Worm (Caenorhabditis elegans): ENCODE results near the gene mlk-1.

Gene mlk-1

ce11 chrV:5018810-5019274 lies 45.8 kb downstream of the mlk-1 start, which contains the start of gene srr-4:
TSS of gene srr-4 (plus strand) at chrV:5019224.
- no peak for TF ChIP-seq ceh-88 (GFP tag; IDR thresholded peaks at IDR 0.05)
- peak; percentile 79 for TF ChIP-seq skn-1 (tag; optimal IDR thresholded peaks at IDR 0.05)
- TF ChIP-seq lin-14 (GFP tag; optimal IDR thresholded peaks at IDR 0.05), result no peak
- TF ChIP-seq tlp-1 (tag; optimal IDR thresholded peaks at IDR 0.05), result no peak
- no peak for TF ChIP-seq ceh-82 (tag; optimal IDR thresholded peaks at IDR 0.05)
- TF ChIP-seq C16A3.4 (tag; optimal IDR thresholded peaks at IDR 0.05), result no peak
- TF ChIP-seq fkh-8 (tag; optimal IDR thresholded peaks at IDR 0.05), result peak; percentile 13
- TF ChIP-seq snpc-4 (tag; optimal IDR thresholded peaks at IDR 0.05), result no peak
- TF ChIP-seq fkh-4 (tag; optimal IDR thresholded peaks at IDR 0.05; ENCODE audit: borderline replicate concordance), result no peak
- TF ChIP-seq elt-3 (tag; optimal IDR thresholded peaks at IDR 0.05), result no peak
- TF ChIP-seq nhr-71 (tag; optimal IDR thresholded peaks at IDR 0.05), result peak; percentile 20

- TF ChIP-seq nhr-90 (tag; optimal IDR thresholded peaks at IDR 0.05; ENCODE audit: poor library complexity) (peak; percentile 35), nhr-71 (tag; optimal IDR thresholded peaks at IDR 0.05) (peak; percentile 3), jun-1 (tag; optimal IDR thresholded peaks at IDR 0.05) (peak; percentile 20), unc-98 (GFP tag; IDR thresholded peaks at IDR 0.05) (no peak), ceh-90 (tag; optimal IDR thresholded peaks at IDR 0.05) (no peak), lin-35 (GFP tag; optimal IDR thresholded peaks at IDR 0.05) (peak in 1 of 2 experiments; percentile 13), nhr-20 (tag; optimal IDR thresholded peaks at IDR 0.05) (peak; percentile 10), F16B12.6 (tag; optimal IDR thresholded peaks at IDR 0.05) (no peak), dpl-1 (GFP tag; optimal IDR thresholded peaks at IDR 0.05) (no peak), elt-2 (tag; optimal IDR thresholded peaks at IDR 0.05) (peak; percentile 92), tlp-1 (tag; optimal IDR thresholded peaks at IDR 0.05) (peak; percentile 66)
These were observed 46.5 kb downstream of the mlk-1 start for ce11 chrV:5018067-5018466.

- TF ChIP-seq nhr-71 (tag; optimal IDR thresholded peaks at IDR 0.05), result peak; percentile 61
- peak; percentile 45 for TF ChIP-seq nhr-237 (tag; optimal IDR thresholded peaks at IDR 0.05)
- peak; percentile 77 for TF ChIP-seq fkh-8 (tag; optimal IDR thresholded peaks at IDR 0.05)
- no peak for TF ChIP-seq ceh-82 (tag; optimal IDR thresholded peaks at IDR 0.05)
These were observed 47.9 kb downstream of the mlk-1 start for ce11 chrV:5016728-5017127.

- TF ChIP-seq elt-2 (tag; optimal IDR thresholded peaks at IDR 0.05) (peak; percentile 47), pax-3 (tag; optimal IDR thresholded peaks at IDR 0.05) (no peak)
These were observed 52.3 kb downstream of the mlk-1 start, which contains the start of gene srr-6 for ce11 chrV:5012193-5012853. TSS of gene srr-6 (plus strand) at chrV:5012803.
